Worm (Caenorhabditis elegans) whole organism, L4/young adult: ENCODE data around the gene K08D8.1.

ENCODE experiments used
- dao-5 ChIP-seq: sonication (generic microtip); optimal IDR thresholded peaks from 2 replicates; lab custom pipeline; 2016; ENCODE audit warnings: missing genotype, missing genetic modification characterization, moderate library complexity, missing compliant biosample characterization
- him-1 ChIP-seq: sonication (generic microtip); optimal IDR thresholded peaks from 2 replicates; lab custom pipeline; 2016; ENCODE audit warnings: missing genotype, missing genetic modification reagents, missing genetic modification characterization, missing compliant biosample characterization

DNA sequence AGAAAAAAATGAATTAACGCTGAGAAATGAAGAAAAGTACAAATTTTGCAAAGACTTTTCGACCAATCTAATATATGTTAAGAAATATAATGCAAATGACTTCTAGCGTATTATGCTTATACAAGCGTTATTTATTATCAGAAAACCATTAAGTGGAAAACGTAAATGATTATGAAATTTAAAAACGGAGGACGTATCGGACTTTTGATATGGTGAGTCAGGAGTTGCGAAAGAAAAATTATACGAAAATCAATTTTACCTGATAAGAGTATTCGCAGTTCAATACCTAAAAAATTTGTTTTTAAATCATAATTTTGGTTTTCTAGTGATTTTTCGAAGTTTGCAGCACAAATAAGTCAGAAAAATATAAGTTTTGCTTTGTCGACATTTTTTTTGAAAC lies 15.7 kb upstream of the K08D8.1 start:
- TF ChIP-seq him-1 (tag; lab: Kevin White, UChicago) (no peak), dao-5 (tag; lab: Kevin White, UChicago) (no peak)
